Fruit fly (Drosophila melanogaster): Measurements from ENCODE around the gene Rsph9.

The Rsph9 gene

DNA sequence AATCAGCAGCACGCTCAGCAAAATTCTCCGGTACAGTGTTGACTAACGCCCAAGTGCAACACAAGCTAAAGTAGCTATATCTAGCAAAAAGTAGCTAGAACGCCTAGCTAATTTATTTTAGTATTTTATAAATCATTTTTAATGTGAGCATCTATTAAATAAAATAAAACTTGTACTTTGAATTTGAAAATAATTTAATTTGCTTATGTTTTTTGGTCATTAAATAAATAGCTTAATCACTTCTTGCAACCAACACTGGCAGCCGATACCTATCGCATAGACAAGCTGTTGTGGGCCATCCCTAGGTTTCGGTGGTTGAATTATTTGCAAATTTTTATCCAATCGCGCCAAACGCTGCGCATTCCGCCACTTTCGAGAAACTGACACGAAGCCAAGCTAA, 2.1 kb downstream of the Rsph9 start, which contains the start of the genes Polr2J and CG15141 (continued):
- TF ChIP-seq H2.0 (GFP tag; IDR thresholded peaks at IDR 0.05) (peak; percentile 79), Adf1 (GFP tag; IDR thresholded peaks at IDR 0.05) (peak; percentile 69), repo (GFP tag; optimal IDR thresholded peaks at IDR 0.05) (no peak), CG14965 (GFP tag; optimal IDR thresholded peaks at IDR 0.05; ENCODE audit: borderline replicate concordance) (no peak), CG31388 (GFP tag; optimal IDR thresholded peaks at IDR 0.05) (peak; percentile 52), CG1647 (GFP tag; optimal IDR thresholded peaks at IDR 0.05) (peak; percentile 61), tio (GFP tag; optimal IDR thresholded peaks at IDR 0.05) (peak; percentile 65), NC2α (GFP tag; optimal IDR thresholded peaks at IDR 0.05) (peak; percentile 5), ash1 (GFP tag; optimal IDR thresholded peaks at IDR 0.05) (no peak), CG8388 (GFP tag; optimal IDR thresholded peaks at IDR 0.05) (peak; percentile 77), CG18476 (GFP tag; optimal IDR thresholded peaks at IDR 0.05) (peak; percentile 86), Xrp1 (GFP tag; IDR thresholded peaks at IDR 0.05) (peak; percentile 88), shn (GFP tag; optimal IDR thresholded peaks at IDR 0.05) (peak; percentile 73), CG32772 (GFP tag; IDR thresholded peaks at IDR 0.05) (peak; percentile 92), crp (GFP tag; optimal IDR thresholded peaks at IDR 0.05) (peak in 1 of 2 experiments; percentile 81), Mrtf (GFP tag; IDR thresholded peaks at IDR 0.05) (peak; percentile 54; the same call in 1 of the 3 replicates), CG2712 (tag; optimal IDR thresholded peaks at IDR 0.05) (peak; percentile 90), CG3065 (GFP tag; optimal IDR thresholded peaks at IDR 0.05) (peak; percentile 44), sisA (GFP tag; IDR thresholded peaks at IDR 0.05) (peak; percentile 90), Ada2b (GFP tag; IDR thresholded peaks at IDR 0.05) (peak; percentile 71), CG5245 (GFP tag; optimal IDR thresholded peaks at IDR 0.05) (peak; percentile 45), ftz-f1 (GFP tag; optimal IDR thresholded peaks at IDR 0.05) (no peak), sens (GFP tag) (no peak), jigr1 (GFP tag; IDR thresholded peaks at IDR 0.05) (peak; percentile 81), croc (GFP tag; conservative IDR thresholded peaks at IDR 0.05) (peak; percentile 75), ems (GFP tag; optimal IDR thresholded peaks at IDR 0.05) (peak; percentile 79), org-1 (GFP tag; optimal IDR thresholded peaks at IDR 0.05) (peak; percentile 19), CG6689 (GFP tag; IDR thresholded peaks at IDR 0.05) (peak; percentile 86), CG17186 (GFP tag; optimal IDR thresholded peaks at IDR 0.05) (peak; percentile 63), kay (GFP tag; optimal IDR thresholded peaks at IDR 0.05) (peak; percentile 71), CG11723 (GFP tag; optimal IDR thresholded peaks at IDR 0.05) (peak; percentile 76), CG2202 (tag; optimal IDR thresholded peaks at IDR 0.05) (peak; percentile 65), CG10274 (GFP tag; optimal IDR thresholded peaks at IDR 0.05) (peak; percentile 46), hkb (optimal IDR thresholded peaks at IDR 0.05) (peak; percentile 65), hkb (GFP tag; IDR thresholded peaks at IDR 0.05) (peak; percentile 81), CG11695 (GFP tag; IDR thresholded peaks at IDR 0.05) (peak; percentile 73; the same call in 2 of the 3 replicates), al (GFP tag; IDR thresholded peaks at IDR 0.05) (peak; percentile 87), stwl (tag; optimal IDR thresholded peaks at IDR 0.05) (peak; percentile 95), amos (GFP tag; IDR thresholded peaks at IDR 0.05; ENCODE audit: partially characterized antibody) (peak; percentile 84), Gsc (GFP tag; IDR thresholded peaks at IDR 0.05) (peak; percentile 68), Ptx1 (GFP tag; IDR thresholded peaks at IDR 0.05) (peak; percentile 95), CG16779 (GFP tag; IDR thresholded peaks at IDR 0.05) (peak; percentile 27; the same call in 1 of the 2 replicates), hbn (GFP tag; IDR thresholded peaks at IDR 0.05; ENCODE audit: partially characterized antibody) (peak; percentile 75), CG5953 (GFP tag; IDR thresholded peaks at IDR 0.05) (no peak), nau (GFP tag; optimal IDR thresholded peaks at IDR 0.05) (no peak), abd-A (tag; optimal IDR thresholded peaks at IDR 0.05) (no peak), NFAT (GFP tag; IDR thresholded peaks at IDR 0.05) (peak; percentile 84), CG13424 (tag; optimal IDR thresholded peaks at IDR 0.05) (peak; percentile 89), CG14710 (tag; optimal IDR thresholded peaks at IDR 0.05) (peak; percentile 93), Asciz (GFP tag; optimal IDR thresholded peaks at IDR 0.05) (peak; percentile 44), GATAe (GFP tag; conservative IDR thresholded peaks at IDR 0.05) (no peak; the same call in 1 of the 2 replicates), pzg (GFP tag; optimal IDR thresholded peaks at IDR 0.05) (peak; percentile 67)
